Worm (Caenorhabditis elegans) whole organism, L4 larva: ENCODE data around the gene sri-47.
"Not testable (repeated sequence)": the region's sequence is repeated elsewhere in the genome, so short reads cannot be mapped to it uniquely, and the experiment has no call there.

ENCODE experiments used
- F37D6.2 ChIP-seq: sonication (generic microtip); optimal IDR thresholded peaks from 2 replicates; lab custom pipeline; 2016; ENCODE audit warnings: mild to moderate bottlenecking, missing genetic modification characterization, missing compliant biosample characterization
- ama-1 ChIP-seq: fragments of 150-350 bp; optimal IDR thresholded peaks from 2 replicates; lab custom pipeline; 2014; ENCODE audit warnings: inconsistent platforms, mixed read lengths
- arid-1 ChIP-seq: fragments of 200-800 bp; sonication (Bioruptor generic); conservative IDR thresholded peaks from 2 replicates; pipeline ENCODE4 v1.3.6; 2022; ENCODE audit warnings: missing genetic modification reagents, missing genetic modification characterization, missing compliant biosample characterization
- egl-27 ChIP-seq: sonication (generic microtip); optimal IDR thresholded peaks from 3 replicates; lab custom pipeline; 2017; ENCODE audit warnings: missing biosample characterization, missing genetic modification reagents, missing genetic modification characterization
- nhr-237 ChIP-seq: sonication (generic microtip); optimal IDR thresholded peaks from 2 replicates; lab custom pipeline; 2017; ENCODE audit warnings: missing biosample characterization, missing genetic modification characterization
- nhr-28 ChIP-seq: fragments of 150-350 bp; optimal IDR thresholded peaks from 2 replicates; lab custom pipeline; 2014; ENCODE audit warnings: missing biosample characterization, missing genetic modification characterization
- nhr-77 ChIP-seq: fragments of 150-350 bp; optimal IDR thresholded peaks from 2 replicates; lab custom pipeline; 2014; ENCODE audit warnings: missing biosample characterization, missing genetic modification characterization
- pqm-1 ChIP-seq: sonication (generic microtip); optimal IDR thresholded peaks from 2 replicates; lab custom pipeline; 2017; ENCODE audit warnings: missing biosample characterization, missing genetic modification characterization

- not testable (repeated sequence) for TF ChIP-seq nhr-77 (tag; lab: Kevin White, UChicago); F37D6.2 (tag; lab: Kevin White, UChicago); nhr-237 (tag; lab: Kevin White, UChicago); ama-1 (lab: Kevin White, UChicago); pqm-1; nhr-28 (tag; lab: Kevin White, UChicago); arid-1 (GFP tag; lab: Robert Waterston, UW); egl-27 (tag; lab: Kevin White, UChicago)
Observed at ce11 chrII:2612278-2612677, 44.4 kb upstream of the sri-47 start, which contains the start of gene D2062.13.
